Worm (Caenorhabditis elegans): ENCODE data around the gene srg-67.
A peak's percentile ranks its signal among the peaks of the same experiment; 100 is the strongest.

Gene srg-67

DNA sequence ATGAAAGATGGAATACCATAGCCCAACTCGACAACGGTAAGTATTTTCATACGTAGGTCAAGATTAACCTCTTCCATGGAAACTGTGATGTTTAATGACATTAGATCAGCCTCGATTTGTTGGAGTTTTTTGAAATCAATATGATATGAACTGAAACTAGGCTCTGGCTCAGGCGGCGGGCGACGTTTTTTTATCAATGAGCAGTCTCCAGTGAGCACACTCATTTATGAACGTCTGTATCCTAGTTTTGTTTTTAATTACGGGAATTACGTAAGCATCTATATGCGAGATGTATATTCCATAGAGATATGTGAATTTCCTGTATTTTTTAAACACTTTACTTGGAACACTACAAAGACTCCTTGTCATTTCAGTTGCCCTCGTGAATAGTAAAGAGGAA, at the start of gene srg-67:
Gene srg-67, minus strand, starts transcription at position 101 of the 400 bp plus-strand sequence.
- no peak for TF ChIP-seq W03F9.2 (tag; optimal IDR thresholded peaks at IDR 0.05)
- no peak for TF ChIP-seq dao-5 (tag; optimal IDR thresholded peaks at IDR 0.05)
- no peak for TF ChIP-seq him-1 (tag; optimal IDR thresholded peaks at IDR 0.05)

DNA sequence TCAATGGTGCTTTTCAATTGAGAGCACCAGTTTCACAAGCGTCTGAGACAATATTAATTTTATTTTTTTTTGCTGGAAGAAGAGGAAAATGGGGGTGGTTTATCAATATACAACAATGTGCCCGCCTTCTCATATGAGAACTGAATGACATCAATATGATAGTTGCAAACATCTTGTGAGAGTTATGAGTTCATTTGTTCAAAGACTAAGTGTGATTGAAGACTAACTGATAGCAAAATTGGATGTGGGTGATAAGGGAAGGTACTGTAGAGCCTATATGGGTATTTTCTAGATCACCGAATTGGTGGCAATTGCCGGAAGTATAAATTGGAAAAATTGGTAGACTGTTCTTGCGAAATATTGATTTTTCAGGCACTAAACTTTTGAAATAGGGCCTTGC, 49.8 kb upstream of the srg-67 start:
- TF ChIP-seq him-1 (tag; optimal IDR thresholded peaks at IDR 0.05) (no peak), W03F9.2 (tag; optimal IDR thresholded peaks at IDR 0.05) (no peak), dao-5 (tag; optimal IDR thresholded peaks at IDR 0.05) (no peak)

DNA sequence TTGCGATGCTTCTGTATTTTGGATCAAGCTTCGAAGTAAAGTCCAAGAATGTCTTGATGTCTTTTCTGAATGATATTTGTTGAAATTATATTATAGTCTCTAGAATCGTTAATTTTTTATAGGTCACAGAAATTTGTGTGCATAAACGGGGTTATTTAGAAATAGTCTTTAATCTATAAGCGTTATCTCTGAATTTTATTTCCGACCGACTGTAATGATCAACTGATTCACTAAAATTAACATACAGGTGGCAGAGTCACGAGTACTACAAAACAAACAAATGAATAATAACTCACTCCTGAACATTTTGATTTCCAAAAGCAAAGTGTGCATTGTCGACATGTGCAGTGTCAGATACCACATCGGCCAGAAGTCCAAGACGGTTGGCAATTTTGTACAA, 48.9 kb upstream of the srg-67 start:
- no peak for TF ChIP-seq W03F9.2 (tag; optimal IDR thresholded peaks at IDR 0.05)
- TF ChIP-seq him-1 (tag; optimal IDR thresholded peaks at IDR 0.05), result no peak
- no peak for TF ChIP-seq dao-5 (tag; optimal IDR thresholded peaks at IDR 0.05)

DNA sequence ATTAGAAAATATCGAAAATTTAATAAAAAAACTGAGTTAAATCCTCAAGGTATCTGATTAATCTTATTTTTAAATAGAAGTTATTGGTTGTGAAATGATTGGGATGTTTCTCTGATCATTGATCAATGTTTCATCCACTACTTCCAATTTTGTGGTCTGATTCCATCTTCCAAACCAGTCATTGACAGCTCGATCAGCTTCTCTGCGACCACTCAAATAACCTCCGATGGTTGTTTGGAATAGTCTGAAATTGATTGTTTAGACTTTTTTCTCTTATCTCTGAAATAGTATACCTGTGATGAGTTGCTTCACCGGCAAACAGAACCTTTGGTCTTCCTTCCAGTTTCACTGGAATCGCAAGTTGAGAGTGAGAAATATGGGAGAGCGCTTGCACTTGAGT, 47.2 kb upstream of the srg-67 start:
- TF ChIP-seq dao-5 (tag; optimal IDR thresholded peaks at IDR 0.05) (no peak), W03F9.2 (tag; optimal IDR thresholded peaks at IDR 0.05) (no peak), him-1 (tag; optimal IDR thresholded peaks at IDR 0.05) (no peak)

DNA sequence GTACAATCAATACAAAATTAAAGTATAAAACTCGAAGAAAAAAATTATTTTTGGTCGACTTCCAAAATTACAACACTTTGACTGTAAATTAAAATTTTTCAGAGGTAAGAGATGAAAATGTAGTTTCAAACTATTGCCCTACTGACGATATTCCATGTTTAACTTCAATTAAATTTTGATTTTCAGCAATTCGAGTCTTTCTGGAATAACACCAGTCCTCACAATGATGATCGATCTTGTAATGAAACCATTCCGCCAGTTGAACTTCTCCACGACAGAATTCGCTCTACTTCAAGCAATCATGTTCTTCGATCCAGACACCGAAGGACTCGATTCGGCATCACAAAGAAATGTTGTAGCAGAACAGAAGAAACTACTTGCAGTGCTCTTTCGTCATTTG, 46.3 kb upstream of the srg-67 start:
- TF ChIP-seq him-1 (tag; optimal IDR thresholded peaks at IDR 0.05) (no peak), W03F9.2 (tag; optimal IDR thresholded peaks at IDR 0.05) (no peak), dao-5 (tag; optimal IDR thresholded peaks at IDR 0.05) (no peak)

DNA sequence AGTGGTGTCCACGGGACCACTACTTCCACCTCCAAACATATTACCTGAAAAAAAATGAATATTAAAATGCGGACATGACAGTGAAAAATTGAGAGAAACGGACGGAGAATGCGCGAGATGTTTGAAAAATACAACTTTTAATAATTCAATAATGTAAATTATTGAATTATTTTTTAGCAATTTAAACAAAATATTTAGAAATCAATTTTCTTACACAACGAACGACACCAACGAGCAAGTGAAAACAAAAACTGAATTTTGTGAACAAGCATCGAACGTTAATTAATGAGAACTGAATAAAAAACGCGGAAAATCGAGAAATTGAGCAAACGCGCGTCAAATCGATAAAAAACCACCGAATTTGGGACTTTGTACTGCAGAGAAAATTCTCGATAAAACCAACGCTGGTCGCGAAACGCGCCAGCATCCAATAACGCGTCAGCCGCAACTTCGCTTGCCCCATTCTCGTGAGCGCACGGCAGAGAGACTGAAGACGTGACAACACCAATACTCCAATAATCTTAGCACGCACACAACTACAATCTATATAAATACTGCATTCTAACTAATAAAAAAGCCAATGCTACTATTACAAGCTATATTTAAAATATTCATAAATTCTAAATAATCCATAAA, 42.1 kb upstream of the srg-67 start, which contains the start of the genes dnj-19 and nhr-47:
Gene dnj-19, minus strand, starts transcription at position 51 of the 636 bp plus-strand sequence.
Gene nhr-47, plus strand, starts transcription at position 447 of the 636 bp plus-strand sequence.
- TF ChIP-seq him-1 (tag; optimal IDR thresholded peaks at IDR 0.05) (peak; percentile 59), dao-5 (tag; optimal IDR thresholded peaks at IDR 0.05) (no peak), W03F9.2 (tag; optimal IDR thresholded peaks at IDR 0.05) (peak; percentile 76)

DNA sequence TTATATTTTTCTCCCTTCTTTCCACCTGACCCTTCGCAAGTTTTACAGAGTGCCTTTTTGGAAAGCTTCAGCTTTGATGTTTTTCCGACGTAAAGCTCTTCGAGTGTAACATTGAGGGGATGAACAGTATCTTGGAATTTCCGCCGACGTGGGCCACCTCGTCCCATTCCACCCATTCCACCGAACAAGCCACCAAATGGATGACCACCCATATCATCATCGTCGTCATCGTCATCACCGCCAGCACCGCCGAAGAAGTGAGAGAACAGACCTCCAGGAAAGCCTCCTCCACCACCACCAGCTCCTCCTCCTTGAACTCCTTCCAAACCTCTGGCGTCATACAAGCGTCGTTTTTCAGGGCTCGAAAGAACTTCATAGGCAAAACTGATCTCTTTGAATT, 41.5 kb upstream of the srg-67 start:
- TF ChIP-seq him-1 (tag; optimal IDR thresholded peaks at IDR 0.05), result no peak
- no peak for TF ChIP-seq dao-5 (tag; optimal IDR thresholded peaks at IDR 0.05)
- no peak for TF ChIP-seq W03F9.2 (tag; optimal IDR thresholded peaks at IDR 0.05)

DNA sequence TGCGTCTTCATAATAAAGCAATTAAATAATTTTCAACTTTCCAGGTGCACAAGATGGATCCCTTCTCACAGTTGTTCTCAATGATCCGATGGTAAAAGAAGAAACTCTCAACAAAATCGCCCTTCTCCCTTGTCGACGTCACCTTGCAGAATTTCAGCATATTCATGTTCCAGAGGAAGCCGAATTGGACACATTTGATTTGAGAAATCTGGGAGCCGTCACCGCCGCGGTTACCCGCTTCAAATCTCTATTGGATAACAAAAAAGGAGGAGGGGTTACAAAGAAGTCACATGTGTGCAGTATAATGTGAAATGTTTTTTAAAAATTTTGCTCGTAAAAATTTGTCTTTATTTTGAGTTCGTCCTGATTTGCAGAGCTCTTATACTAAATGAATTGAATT, 39.9 kb upstream of the srg-67 start:
- no peak for TF ChIP-seq W03F9.2 (tag; optimal IDR thresholded peaks at IDR 0.05)
- TF ChIP-seq him-1 (tag; optimal IDR thresholded peaks at IDR 0.05), result no peak
- TF ChIP-seq dao-5 (tag; optimal IDR thresholded peaks at IDR 0.05), result no peak

DNA sequence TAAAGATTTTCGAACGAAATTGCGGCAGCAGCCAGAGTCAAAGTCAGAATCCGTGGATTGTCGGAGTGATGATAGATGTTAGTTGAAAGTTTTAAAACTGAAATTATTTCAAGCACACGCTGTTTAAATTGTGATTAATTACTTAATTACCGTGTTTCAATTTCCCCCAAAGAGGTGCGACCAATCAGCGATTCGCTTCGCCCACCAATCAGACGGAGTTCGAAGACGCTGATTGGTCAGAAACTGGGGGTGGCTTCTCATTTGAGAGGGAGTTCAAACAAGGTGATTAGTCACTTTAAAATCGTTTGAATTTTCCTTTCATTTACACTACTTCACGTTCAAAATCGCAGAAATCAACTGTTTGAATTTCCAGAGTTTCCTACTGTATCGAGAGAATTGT, 36.7 kb upstream of the srg-67 start:
- TF ChIP-seq W03F9.2 (tag; optimal IDR thresholded peaks at IDR 0.05) (no peak), him-1 (tag; optimal IDR thresholded peaks at IDR 0.05) (no peak), dao-5 (tag; optimal IDR thresholded peaks at IDR 0.05) (no peak)

DNA sequence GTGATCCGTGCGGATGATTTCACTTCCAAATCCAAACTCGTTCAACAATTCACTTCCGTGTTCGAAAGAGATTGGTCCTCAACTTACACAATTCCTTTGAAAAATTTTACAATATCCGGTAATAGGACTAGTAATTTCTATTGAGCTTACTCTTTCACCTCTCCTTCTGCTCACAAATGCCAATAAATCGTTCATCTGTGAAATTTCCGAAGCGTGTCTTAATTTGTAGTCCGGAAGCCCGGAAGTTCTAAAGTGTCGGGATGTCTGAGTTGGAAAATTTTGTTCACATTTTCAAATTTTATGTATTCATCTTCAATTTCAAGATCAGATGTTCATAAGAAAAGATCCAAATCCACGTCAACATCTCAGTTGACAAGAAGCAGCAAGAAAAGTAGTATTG, 30.7 kb upstream of the srg-67 start, which contains the start of gene T05C3.2:
Gene T05C3.2, plus strand, starts transcription at position 301 of the 400 bp plus-strand sequence.
- TF ChIP-seq dao-5 (tag; optimal IDR thresholded peaks at IDR 0.05) (no peak), W03F9.2 (tag; optimal IDR thresholded peaks at IDR 0.05) (no peak), him-1 (tag; optimal IDR thresholded peaks at IDR 0.05) (no peak)

DNA sequence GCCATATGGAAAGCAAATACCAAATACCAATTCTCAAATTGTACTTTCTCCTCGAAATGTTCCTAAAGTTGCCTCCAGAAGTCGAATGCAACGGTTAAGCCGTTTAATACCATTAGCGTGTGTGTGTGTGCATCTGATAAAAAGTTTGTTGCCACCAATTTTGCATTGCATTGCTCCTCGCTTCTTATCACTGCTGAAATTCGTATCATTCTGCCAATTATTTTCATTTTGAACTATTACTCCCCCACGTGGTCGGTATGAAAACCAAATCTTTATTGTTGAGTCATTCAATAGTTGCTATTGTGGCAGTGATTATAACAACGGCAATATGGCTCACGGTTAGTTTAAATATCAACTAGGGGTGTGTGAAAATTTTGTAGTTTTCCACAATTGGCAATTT, 27.4 kb upstream of the srg-67 start, which contains the start of gene T05C3.6:
Gene T05C3.6, plus strand, starts transcription at position 241 of the 400 bp plus-strand sequence.
- TF ChIP-seq dao-5 (tag; optimal IDR thresholded peaks at IDR 0.05) (no peak), W03F9.2 (tag; optimal IDR thresholded peaks at IDR 0.05) (no peak), him-1 (tag; optimal IDR thresholded peaks at IDR 0.05) (no peak)

DNA sequence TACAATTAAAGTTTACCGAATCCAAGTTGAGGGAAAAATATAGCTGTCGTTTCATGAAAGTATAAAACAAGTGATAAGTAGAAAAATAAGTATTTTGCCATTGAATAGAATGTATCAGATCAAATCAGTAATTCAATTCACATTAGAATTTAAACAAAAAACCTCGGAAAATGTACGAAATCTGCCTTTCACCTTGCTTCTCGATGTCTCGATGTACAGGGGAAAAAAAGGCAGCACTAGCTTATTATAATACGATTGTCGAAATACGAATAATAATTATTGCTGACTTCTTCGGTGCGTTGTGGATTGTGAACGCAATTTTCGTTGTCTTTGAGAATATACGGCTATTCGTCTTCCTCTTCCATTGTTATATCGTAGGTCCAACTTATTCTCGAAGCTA, 26.0 kb upstream of the srg-67 start, which contains the start of gene grl-18:
Gene grl-18, minus strand, starts transcription at position 101 of the 400 bp plus-strand sequence.
- TF ChIP-seq him-1 (tag; optimal IDR thresholded peaks at IDR 0.05), result no peak
- TF ChIP-seq dao-5 (tag; optimal IDR thresholded peaks at IDR 0.05), result no peak
- TF ChIP-seq W03F9.2 (tag; optimal IDR thresholded peaks at IDR 0.05), result no peak

DNA sequence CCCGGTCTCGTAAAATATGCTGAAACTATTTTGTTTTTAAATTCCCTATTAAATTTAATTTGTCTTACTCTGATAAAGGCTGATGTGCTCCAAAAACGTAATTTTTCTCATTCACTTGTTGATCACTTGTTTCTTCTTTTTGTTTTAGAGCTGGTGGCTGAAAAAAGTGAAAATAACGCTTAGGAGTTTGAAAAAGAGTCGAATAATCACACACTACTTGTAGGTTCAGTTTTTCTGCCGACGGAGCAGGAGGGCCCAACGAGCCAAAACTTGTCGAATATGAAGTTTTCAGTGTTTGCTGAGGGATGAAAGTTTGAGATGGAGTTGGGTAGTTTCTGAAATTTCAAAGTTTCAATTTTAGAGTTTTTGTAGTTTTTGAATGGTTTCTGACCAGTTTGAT, 24.4 kb upstream of the srg-67 start:
- no peak for TF ChIP-seq dao-5 (tag; optimal IDR thresholded peaks at IDR 0.05)
- TF ChIP-seq W03F9.2 (tag; optimal IDR thresholded peaks at IDR 0.05), result no peak
- no peak for TF ChIP-seq him-1 (tag; optimal IDR thresholded peaks at IDR 0.05)

DNA sequence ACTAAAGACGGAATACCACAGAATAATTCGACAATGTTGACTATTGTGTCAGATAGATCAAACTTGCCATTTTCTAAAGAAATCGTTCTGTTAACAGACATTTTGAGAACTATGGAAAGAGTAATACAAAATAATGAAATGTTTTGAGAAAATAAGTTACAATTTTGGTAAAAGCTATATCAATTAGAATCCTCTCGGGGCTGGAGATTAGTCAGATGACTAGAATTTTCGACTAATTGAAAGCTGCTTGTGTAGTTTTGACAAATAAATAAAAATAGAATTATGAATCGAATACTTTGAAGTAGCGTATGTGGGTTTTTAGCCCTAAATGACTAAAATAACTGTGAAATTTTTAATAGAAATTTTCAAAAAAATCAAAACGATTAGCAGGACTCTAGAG, 22.1 kb upstream of the srg-67 start, which contains the start of gene srg-65:
Gene srg-65, minus strand, starts transcription at position 101 of the 400 bp plus-strand sequence.
- TF ChIP-seq W03F9.2 (tag; optimal IDR thresholded peaks at IDR 0.05) (no peak), him-1 (tag; optimal IDR thresholded peaks at IDR 0.05) (no peak), dao-5 (tag; optimal IDR thresholded peaks at IDR 0.05) (no peak)

DNA sequence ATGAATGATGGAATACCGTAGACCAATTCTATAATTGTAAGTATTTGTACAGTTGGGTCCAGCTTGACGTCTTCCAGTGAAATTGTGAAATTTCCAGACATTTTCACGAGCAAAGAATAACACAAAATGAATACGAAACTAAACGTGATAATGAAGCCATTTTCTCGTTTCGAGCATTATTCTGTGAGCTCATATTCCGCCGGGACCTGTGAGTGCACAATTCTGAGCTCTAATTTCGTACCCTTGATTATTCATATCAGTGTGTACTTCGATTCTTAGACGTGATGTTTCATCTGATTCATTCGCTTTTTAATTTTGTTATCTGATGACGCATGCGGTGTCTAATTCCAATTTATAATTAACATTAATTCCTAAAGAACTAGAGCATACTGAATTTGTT, 19.5 kb upstream of the srg-67 start, which contains the start of gene srg-66:
Gene srg-66, minus strand, starts transcription at position 101 of the 400 bp plus-strand sequence.
- TF ChIP-seq him-1 (tag; optimal IDR thresholded peaks at IDR 0.05) (no peak), dao-5 (tag; optimal IDR thresholded peaks at IDR 0.05) (no peak), W03F9.2 (tag; optimal IDR thresholded peaks at IDR 0.05) (no peak)
